Worm (Caenorhabditis elegans): ENCODE data around the gene srab-1.

Gene srab-1

ce11 chrV:5072082-5072481 is 29.8 kb downstream of the srab-1 start, which contains the start of gene Y58A7A.2:
Y58A7A.2 (minus strand) TSS chrV:5072182.
- TF ChIP-seq mdl-1 (tag; optimal IDR thresholded peaks at IDR 0.05) (no peak), ZK546.5 (tag; optimal IDR thresholded peaks at IDR 0.05) (no peak), unc-55 (GFP tag; optimal IDR thresholded peaks at IDR 0.05) (no peak), nhr-12 (tag; optimal IDR thresholded peaks at IDR 0.05) (no peak)

DNA sequence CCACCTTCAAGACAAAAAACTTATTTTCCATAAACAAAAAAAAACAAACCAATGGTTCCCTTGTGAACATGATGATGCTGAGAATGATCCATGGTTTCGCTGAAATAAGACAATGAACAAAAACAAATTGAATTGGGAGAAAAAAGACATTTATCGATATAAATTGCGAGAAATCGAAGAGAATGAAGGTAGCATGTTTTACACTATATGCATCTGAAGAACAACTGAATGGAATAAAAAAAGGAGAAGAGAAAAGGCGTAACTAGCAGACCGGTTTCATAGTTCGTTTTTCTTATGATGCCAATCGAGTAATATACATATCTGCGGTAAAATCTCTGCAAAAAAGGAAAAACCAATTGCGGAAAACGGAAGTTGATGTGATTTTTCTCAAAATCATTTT is 32.5 kb downstream of the srab-1 start, which contains the start of gene Y58A7A.1:
Gene Y58A7A.1 (minus strand): TSS at position 101 of the 400 bp plus-strand sequence.
- TF ChIP-seq gmeb-1 (tag; optimal IDR thresholded peaks at IDR 0.05) = no peak
- no peak for TF ChIP-seq sem-4 (tag; optimal IDR thresholded peaks at IDR 0.05)
- TF ChIP-seq ceh-16 (tag; optimal IDR thresholded peaks at IDR 0.05) = no peak
- TF ChIP-seq blmp-1 (tag; optimal IDR thresholded peaks at IDR 0.05; ENCODE audit: insufficient read depth) = no peak
- TF ChIP-seq nhr-21 (tag; optimal IDR thresholded peaks at IDR 0.05) = no peak
- TF ChIP-seq lin-11 (tag; optimal IDR thresholded peaks at IDR 0.05) = no peak
- no peak for TF ChIP-seq sma-9 (GFP tag; optimal IDR thresholded peaks at IDR 0.05)
- TF ChIP-seq sma-9 (tag; optimal IDR thresholded peaks at IDR 0.05) = no peak
- TF ChIP-seq lsy-2 (tag; optimal IDR thresholded peaks at IDR 0.05) = no peak
- no peak for TF ChIP-seq C34F6.9 (tag; optimal IDR thresholded peaks at IDR 0.05)
- no peak for TF ChIP-seq elt-1 (tag; optimal IDR thresholded peaks at IDR 0.05)
- TF ChIP-seq nhr-77 (tag; optimal IDR thresholded peaks at IDR 0.05) = no peak
- TF ChIP-seq ama-1 (optimal IDR thresholded peaks at IDR 0.05) = no peak
- TF ChIP-seq lin-13 (GFP tag; optimal IDR thresholded peaks at IDR 0.05) = no peak
- no peak for TF ChIP-seq ztf-1 (GFP tag; conservative IDR thresholded peaks at IDR 0.05)
- TF ChIP-seq lin-39 (tag; optimal IDR thresholded peaks at IDR 0.05) = no peak

DNA sequence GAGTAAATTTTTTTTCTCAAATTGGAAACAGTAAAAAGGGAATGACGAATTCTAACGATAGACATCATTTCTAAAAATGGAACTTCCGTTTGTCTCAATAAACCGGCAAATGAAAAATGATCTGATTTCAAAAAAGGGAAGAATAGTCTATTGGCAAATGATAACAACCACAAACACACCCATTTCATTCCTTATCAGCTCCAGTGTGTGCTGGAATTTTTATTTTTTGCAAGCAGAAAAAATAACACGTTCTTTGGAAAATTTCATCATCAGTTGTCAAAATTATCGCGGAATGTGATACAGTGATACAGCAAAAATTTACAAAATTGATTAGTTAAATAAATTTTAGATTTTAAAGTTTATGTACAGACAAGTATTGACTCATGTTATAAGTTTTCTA is 34.5 kb downstream of the srab-1 start:
- TF ChIP-seq crh-2 (tag; optimal IDR thresholded peaks at IDR 0.05) = peak; percentile 58
- TF ChIP-seq unc-55 (GFP tag; optimal IDR thresholded peaks at IDR 0.05) = no peak
- TF ChIP-seq ceh-16 (tag; optimal IDR thresholded peaks at IDR 0.05) = no peak
- TF ChIP-seq sma-3 (GFP tag; optimal IDR thresholded peaks at IDR 0.05) = no peak
- TF ChIP-seq fos-1 (tag; optimal IDR thresholded peaks at IDR 0.05) = peak; percentile 86

DNA sequence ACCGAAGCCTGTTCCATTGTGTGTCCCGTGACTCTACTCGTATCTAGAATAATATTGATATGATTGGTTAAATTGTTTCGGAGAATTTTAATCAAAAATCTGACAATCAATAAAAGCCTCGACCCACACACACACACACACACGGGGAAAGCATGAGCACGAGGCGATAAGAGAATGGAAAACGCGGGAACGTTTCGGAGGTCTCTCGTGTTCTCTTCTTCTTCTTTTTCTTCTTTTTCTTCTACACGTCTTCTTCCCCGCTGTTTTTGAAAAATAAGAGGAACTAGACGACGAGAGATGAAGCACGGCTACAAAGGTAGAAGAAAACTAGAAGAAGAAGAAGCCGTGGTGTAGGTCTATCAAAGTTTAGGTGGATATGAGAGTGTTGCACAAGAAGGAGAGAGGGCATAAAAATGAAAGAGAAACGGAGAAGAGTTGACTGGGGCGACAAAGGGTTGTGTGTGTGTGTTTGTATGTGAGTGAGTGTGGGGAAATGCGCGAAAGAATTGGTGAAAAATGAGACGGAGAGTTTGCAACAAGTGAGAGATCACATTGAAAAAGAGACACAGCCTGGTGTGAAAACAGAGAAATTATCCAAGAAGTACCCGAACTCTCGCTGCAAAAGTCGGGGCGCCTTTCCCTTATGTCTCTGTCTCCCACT is 37.0 kb downstream of the srab-1 start, which contains the start of gene mlk-1:
Gene mlk-1 (minus strand): TSS at position 51 of the 661 bp plus-strand sequence.
- TF ChIP-seq nhr-23 (tag; optimal IDR thresholded peaks at IDR 0.05) (no peak), dmd-4 (tag; optimal IDR thresholded peaks at IDR 0.05) (no peak), aly-2 (tag; optimal IDR thresholded peaks at IDR 0.05) (no peak), lsy-2 (tag; optimal IDR thresholded peaks at IDR 0.05) (peak; percentile 17 to 71), ama-1 (optimal IDR thresholded peaks at IDR 0.05) (peak; percentile 68), unc-39 (tag; optimal IDR thresholded peaks at IDR 0.05) (no peak), blmp-1 (tag; optimal IDR thresholded peaks at IDR 0.05; ENCODE audit: insufficient read depth) (peak; percentile 77), sma-9 (GFP tag; optimal IDR thresholded peaks at IDR 0.05) (peak; percentile 60), sma-9 (tag; optimal IDR thresholded peaks at IDR 0.05) (no peak), elt-1 (tag; optimal IDR thresholded peaks at IDR 0.05) (no peak), elt-3 (tag; optimal IDR thresholded peaks at IDR 0.05) (no peak), sma-3 (GFP tag; optimal IDR thresholded peaks at IDR 0.05) (no peak), F13H6.1 (tag; optimal IDR thresholded peaks at IDR 0.05) (peak; percentile 86), unc-55 (GFP tag; optimal IDR thresholded peaks at IDR 0.05) (peak; percentile 88), mdl-1 (tag; optimal IDR thresholded peaks at IDR 0.05) (peak; percentile 4 to 62), nhr-129 (tag; optimal IDR thresholded peaks at IDR 0.05) (peak; percentile 86), C34F6.9 (tag; optimal IDR thresholded peaks at IDR 0.05) (peak; percentile 82), lin-13 (GFP tag; optimal IDR thresholded peaks at IDR 0.05) (peak; percentile 20), zag-1 (tag; optimal IDR thresholded peaks at IDR 0.05) (peak; percentile 40), crh-2 (tag; optimal IDR thresholded peaks at IDR 0.05) (peak; percentile 44), lin-11 (tag; optimal IDR thresholded peaks at IDR 0.05) (peak; percentile 6), fos-1 (tag; optimal IDR thresholded peaks at IDR 0.05) (peak; percentile 43), nhr-21 (tag; optimal IDR thresholded peaks at IDR 0.05) (peak; percentile 46), nhr-25 (tag; optimal IDR thresholded peaks at IDR 0.05) (peak; percentile 70), Y55F3AM.14 (GFP tag; optimal IDR thresholded peaks at IDR 0.05) (peak; percentile 73), nhr-6 (tag; optimal IDR thresholded peaks at IDR 0.05) (peak; percentile 81)

Data from whole organism, L2 larva.